Worm (Caenorhabditis elegans) whole organism, L4 larva: Measurements from ENCODE around the gene R12C12.10.
"Not testable (repeated sequence)": the region's sequence is repeated elsewhere in the genome, so short reads cannot be mapped to it uniquely, and the experiment has no call there.

ENCODE experiments used
- nhr-48 ChIP-seq: sonication (generic microtip); optimal IDR thresholded peaks from 2 replicates; lab custom pipeline; 2016; ENCODE audit warnings: mild to moderate bottlenecking, missing genetic modification characterization, missing compliant biosample characterization
- pha-4 ChIP-seq, 2 experiments: fragments of 150-350 bp in 1 of 2; fragments of 200-800 bp in 1 of 2; sonication (Bioruptor generic) in 1 of 2; IDR thresholded peaks in 1 of 2; optimal IDR thresholded peaks in 1 of 2; 2 replicates each; pipeline versions ENCODE4 v1.3.6 to Lab custom; 2014 to 2022; ENCODE audit warnings: missing genetic modification characterization in 2 of 2, missing genetic modification reagents in 2 of 2, missing biosample characterization in 1 of 2, missing compliant biosample characterization in 1 of 2
- skn-1 ChIP-seq: fragments of 150-350 bp; optimal IDR thresholded peaks from 2 replicates; lab custom pipeline; 2014; ENCODE audit warnings: missing biosample characterization, missing genetic modification characterization
- unc-62 ChIP-seq, 3 experiments: fragments of 150-350 bp in 1 of 3; sonication (generic microtip); optimal IDR thresholded peaks in 2 of 3; peaks in 1 of 3; 1 replicate in 1 of 3; 2 replicates in 2 of 3; lab custom pipeline; 2014 to 2017; ENCODE audit warnings: missing biosample characterization in 3 of 3, missing genetic modification characterization in 3 of 3, missing genetic modification reagents in 3 of 3, missing genotype in 1 of 3

DNA sequence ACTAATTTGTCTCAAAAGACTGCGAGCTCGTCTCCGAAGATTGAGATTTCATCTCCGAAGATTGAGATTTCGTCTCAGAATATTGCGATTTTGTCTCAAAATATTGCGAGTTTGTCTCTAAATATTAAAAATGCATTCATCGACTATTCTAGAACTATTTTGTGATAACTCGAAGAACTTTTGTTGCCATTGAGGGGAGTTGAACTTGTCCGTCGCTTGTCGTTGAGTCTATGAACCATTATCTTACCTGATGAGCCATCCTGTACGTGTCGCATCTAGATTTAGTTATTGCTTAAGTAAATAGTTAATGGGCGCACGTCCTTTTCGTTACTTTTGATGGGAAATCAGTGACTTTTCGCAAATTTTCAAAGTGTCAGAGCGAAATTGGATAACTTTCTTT lies 11.5 kb upstream of the R12C12.10 start:
- not testable (repeated sequence) for TF ChIP-seq nhr-48 (tag; lab: Kevin White, UChicago); unc-62 (GFP tag; optimal IDR thresholded peaks at IDR 0.05 in 1 of 2; lab: Kevin White, UChicago); unc-62 (tag; optimal IDR thresholded peaks at IDR 0.05; lab: Kevin White, UChicago); pha-4 (GFP tag; IDR thresholded peaks at IDR 0.05; lab: Robert Waterston, UW); pha-4 (tag; optimal IDR thresholded peaks at IDR 0.05; lab: Kevin White, UChicago); skn-1 (tag; lab: Kevin White, UChicago)
